Worm (Caenorhabditis elegans): Measurements from ENCODE around the gene R13H7.2.

DNA sequence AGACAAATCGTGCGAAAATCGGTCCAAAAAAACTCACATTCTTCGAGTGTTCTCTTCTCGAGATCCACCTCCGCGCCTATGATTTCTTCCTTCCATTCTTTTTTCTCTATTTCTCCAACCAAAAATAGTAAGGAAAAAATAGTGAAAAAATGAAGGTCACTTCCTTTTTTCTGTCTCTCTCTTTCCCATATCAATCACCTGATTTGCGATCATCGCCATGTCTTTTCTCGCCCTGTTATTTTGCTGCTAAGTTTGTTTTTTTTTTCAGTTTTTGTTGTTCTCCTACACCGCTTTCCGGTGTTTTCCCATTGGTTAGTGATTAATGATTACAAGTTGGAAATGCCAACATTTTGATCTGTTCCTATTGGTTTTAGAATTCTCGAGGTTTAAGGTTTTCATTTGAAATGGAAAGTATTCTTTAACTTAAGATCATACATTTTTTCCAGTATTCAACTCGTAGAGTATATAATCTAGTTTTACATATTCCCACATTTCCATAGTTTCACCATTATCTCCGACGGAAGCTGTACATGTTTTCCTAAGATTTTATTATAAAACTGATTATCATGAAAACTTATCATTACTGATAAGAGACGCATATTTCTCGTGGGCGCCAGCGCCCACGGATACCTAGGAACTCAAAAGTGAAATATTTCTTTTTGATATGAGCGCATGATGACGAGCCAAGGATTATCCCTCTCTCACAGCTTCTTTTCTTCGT is 17.4 kb downstream of the R13H7.2 start:
- TF ChIP-seq nhr-11 (tag; optimal IDR thresholded peaks at IDR 0.05), result no peak
- no peak for TF ChIP-seq aly-2 (tag; optimal IDR thresholded peaks at IDR 0.05)
- no peak for TF ChIP-seq unc-62 (GFP tag; optimal IDR thresholded peaks at IDR 0.05)
- no peak for TF ChIP-seq lin-15B (tag; optimal IDR thresholded peaks at IDR 0.05)
- TF ChIP-seq mep-1 (tag; optimal IDR thresholded peaks at IDR 0.05), result peak; percentile 25
- TF ChIP-seq egl-27 (tag; optimal IDR thresholded peaks at IDR 0.05), result no peak

Data from whole organism, L1 larva.